Fruit fly (Drosophila melanogaster): ENCODE measurements around the gene Sap130.
A peak's percentile ranks its signal among the peaks of the same experiment; 100 is the strongest.

DNA sequence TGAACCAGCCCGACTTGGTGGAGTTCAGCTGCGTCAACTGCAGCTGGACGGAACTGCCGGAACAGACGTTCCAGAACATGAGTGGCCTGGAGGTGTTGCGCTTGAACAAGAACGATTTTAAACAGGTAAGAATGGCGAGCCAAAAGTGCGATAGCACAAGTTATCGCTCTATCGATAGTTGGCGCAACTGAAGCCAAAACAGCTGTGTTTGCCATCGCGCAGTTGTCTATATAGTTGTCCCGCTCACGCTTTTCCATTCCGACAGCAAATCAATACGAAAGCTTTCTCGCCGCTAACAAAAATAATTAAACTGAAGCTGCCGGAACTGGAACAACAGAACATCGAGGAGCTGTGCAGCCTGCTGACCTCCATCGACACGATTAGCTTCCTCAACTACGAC, 11.2 kb upstream of the Sap130 start:
- TF ChIP-seq Pif1B (GFP tag; optimal IDR thresholded peaks at IDR 0.05): no peak
- no peak for TF ChIP-seq EcR (GFP tag; optimal IDR thresholded peaks at IDR 0.05)
- TF ChIP-seq CG8159 (tag; optimal IDR thresholded peaks at IDR 0.05): no peak
- TF ChIP-seq rn (GFP tag; IDR thresholded peaks at IDR 0.05): no peak
- TF ChIP-seq CG14655 (GFP tag; optimal IDR thresholded peaks at IDR 0.05): no peak
- TF ChIP-seq CG8301 (tag; optimal IDR thresholded peaks at IDR 0.05): no peak
- TF ChIP-seq CG4496 (GFP tag; IDR thresholded peaks at IDR 0.05): peak; percentile 43; the same call in 1 of the 3 replicates
- TF ChIP-seq CG10348 (GFP tag; IDR thresholded peaks at IDR 0.05): no peak
- no peak; the same call in 2 of the 3 replicates for TF ChIP-seq fd96Ca (GFP tag; IDR thresholded peaks at IDR 0.05)
- no peak; the same call in 1 of the 2 replicates for TF ChIP-seq CG32121 (GFP tag; IDR thresholded peaks at IDR 0.05)
- TF ChIP-seq Snoo (tag; optimal IDR thresholded peaks at IDR 0.05): no peak
- no peak for TF ChIP-seq CG9948 (tag; optimal IDR thresholded peaks at IDR 0.05)
- TF ChIP-seq gl (tag; optimal IDR thresholded peaks at IDR 0.05): no peak
- no peak for TF ChIP-seq Ets98B (GFP tag; IDR thresholded peaks at IDR 0.05)

Measured in whole organism, pupa.